Worm (Caenorhabditis elegans) whole organism, L1 larva: ENCODE data around the gene F33E11.2.

ENCODE experiments used
- C16A3.4 ChIP-seq: fragments of 150-350 bp; optimal IDR thresholded peaks from 2 replicates; lab custom pipeline; 2014; ENCODE audit warnings: missing biosample characterization, missing genetic modification characterization
- C34B4.2 ChIP-seq: sonication (generic microtip); optimal IDR thresholded peaks from 2 replicates; lab custom pipeline; 2017; ENCODE audit warnings: mild to moderate bottlenecking, missing genetic modification characterization, missing compliant biosample characterization
- F16B12.6 ChIP-seq: fragments of 150-350 bp; optimal IDR thresholded peaks from 2 replicates; lab custom pipeline; 2014; ENCODE audit warnings: missing biosample characterization, missing genetic modification characterization
- Y116A8C.19 ChIP-seq: sonication (generic microtip); optimal IDR thresholded peaks from 2 replicates; lab custom pipeline; 2016; ENCODE audit warnings: missing compliant biosample characterization, missing genetic modification characterization, borderline replicate concordance
- aly-2 ChIP-seq: fragments of 150-350 bp; optimal IDR thresholded peaks from 2 replicates; lab custom pipeline; 2014; ENCODE audit warnings: missing biosample characterization, missing genetic modification characterization
- ama-1 ChIP-seq: fragments of 150-350 bp; optimal IDR thresholded peaks from 2 replicates; lab custom pipeline; 2014
- ceh-63 ChIP-seq: fragments of 200-800 bp; sonication (Bioruptor generic); optimal IDR thresholded peaks from 2 replicates; lab custom pipeline; 2018; ENCODE audit warnings: mild to moderate bottlenecking, missing genetic modification characterization, missing compliant biosample characterization
- dpl-1 ChIP-seq, 3 experiments: fragments of 150-350 bp in 2 of 3; sonication (generic microtip) in 1 of 3; optimal IDR thresholded peaks; 2 replicates each; lab custom pipeline; 2014 to 2017; ENCODE audit warnings: missing biosample characterization in 3 of 3, missing genetic modification characterization in 3 of 3, missing genetic modification reagents in 3 of 3
- efl-1 ChIP-seq, 4 experiments: fragments of 150-350 bp; optimal IDR thresholded peaks in 3 of 4; peaks in 1 of 4; 1 replicate in 1 of 4; 2 replicates in 3 of 4; lab custom pipeline; 2014; ENCODE audit warnings: missing biosample characterization in 2 of 4, missing genetic modification characterization in 2 of 4, missing genetic modification reagents in 2 of 4
- ets-5 ChIP-seq: fragments of 200-800 bp; sonication (Bioruptor generic); IDR thresholded peaks from 2 replicates; pipeline ENCODE4 v1.3.6; 2022; ENCODE audit warnings: missing genetic modification characterization, missing compliant biosample characterization
- fkh-4 ChIP-seq: sonication (generic microtip); optimal IDR thresholded peaks from 2 replicates; lab custom pipeline; 2016; ENCODE audit warnings: missing compliant biosample characterization, missing genetic modification characterization, borderline replicate concordance
- fkh-8 ChIP-seq: sonication (generic microtip); optimal IDR thresholded peaks from 2 replicates; lab custom pipeline; 2016; ENCODE audit warnings: mild to moderate bottlenecking, missing genetic modification characterization, missing compliant biosample characterization
- fos-1 ChIP-seq: fragments of 150-350 bp; optimal IDR thresholded peaks from 2 replicates; lab custom pipeline; 2014; ENCODE audit warnings: missing biosample characterization, missing genetic modification characterization
- hlh-4 ChIP-seq: sonication (generic microtip); optimal IDR thresholded peaks from 2 replicates; lab custom pipeline; 2016; ENCODE audit warnings: mild to moderate bottlenecking, missing genetic modification characterization, missing compliant biosample characterization
- lin-15B ChIP-seq: fragments of 150-350 bp; sonication (generic microtip); optimal IDR thresholded peaks from 3 replicates; lab custom pipeline; 2014; ENCODE audit warnings: missing biosample characterization, missing genetic modification characterization
- lir-3 ChIP-seq: sonication (generic microtip); optimal IDR thresholded peaks from 2 replicates; lab custom pipeline; 2016; ENCODE audit warnings: mild to moderate bottlenecking, missing genetic modification characterization, moderate library complexity, missing compliant biosample characterization; ENCODE audit not compliant: poor library complexity
- mab-9 ChIP-seq: fragments of 200-800 bp; sonication (Bioruptor generic); IDR thresholded peaks from 2 replicates; pipeline ENCODE4 v1.3.6; 2022; ENCODE audit warnings: missing genetic modification reagents, missing genetic modification characterization, missing compliant biosample characterization
- mef-2 ChIP-seq: fragments of 150-350 bp; optimal IDR thresholded peaks from 2 replicates; lab custom pipeline; 2014; ENCODE audit warnings: missing biosample characterization, missing genetic modification characterization
- nhr-11 ChIP-seq: fragments of 150-350 bp; optimal IDR thresholded peaks from 2 replicates; lab custom pipeline; 2014; ENCODE audit warnings: missing biosample characterization, missing genetic modification characterization
- nhr-12 ChIP-seq: sonication (generic microtip); optimal IDR thresholded peaks from 2 replicates; lab custom pipeline; 2017; ENCODE audit warnings: missing biosample characterization, missing genetic modification characterization
- nhr-20 ChIP-seq: sonication (generic microtip); optimal IDR thresholded peaks from 2 replicates; lab custom pipeline; 2016; ENCODE audit warnings: mild to moderate bottlenecking, missing genetic modification characterization, missing compliant biosample characterization
- nhr-47 ChIP-seq: sonication (generic microtip); optimal IDR thresholded peaks from 2 replicates; lab custom pipeline; 2016; ENCODE audit warnings: mild to moderate bottlenecking, missing genetic modification characterization, moderate library complexity, missing compliant biosample characterization
- nhr-71 ChIP-seq: sonication (generic microtip); optimal IDR thresholded peaks from 2 replicates; lab custom pipeline; 2016; ENCODE audit warnings: mild to moderate bottlenecking, missing genetic modification characterization, moderate library complexity, missing compliant biosample characterization
- nhr-77 ChIP-seq: fragments of 150-350 bp; optimal IDR thresholded peaks from 2 replicates; lab custom pipeline; 2014; ENCODE audit warnings: missing biosample characterization, missing genetic modification characterization
- pag-3 ChIP-seq: sonication (generic microtip); optimal IDR thresholded peaks from 2 replicates; lab custom pipeline; 2017; ENCODE audit warnings: missing genetic modification characterization, mild to moderate bottlenecking, missing compliant biosample characterization, antibody characterized with exemption, borderline replicate concordance; ENCODE audit not compliant: insufficient read depth
- pax-3 ChIP-seq: fragments of 200-800 bp; sonication (Bioruptor generic); optimal IDR thresholded peaks from 2 replicates; lab custom pipeline; 2018; ENCODE audit warnings: mild to moderate bottlenecking, missing genetic modification characterization, moderate library complexity, missing compliant biosample characterization
- pqm-1 ChIP-seq: sonication (generic microtip); optimal IDR thresholded peaks from 3 replicates; lab custom pipeline; 2017; ENCODE audit warnings: missing biosample characterization, missing genetic modification characterization
- skn-1 ChIP-seq: fragments of 150-350 bp; optimal IDR thresholded peaks from 2 replicates; lab custom pipeline; 2014; ENCODE audit warnings: missing biosample characterization, missing genetic modification characterization
- sox-4 ChIP-seq: sonication (generic microtip); optimal IDR thresholded peaks from 2 replicates; lab custom pipeline; 2016; ENCODE audit warnings: missing genetic modification characterization, missing compliant biosample characterization
- sptf-1 ChIP-seq: fragments of 150-350 bp; optimal IDR thresholded peaks from 2 replicates; lab custom pipeline; 2014; ENCODE audit warnings: missing biosample characterization, missing genetic modification characterization
- sup-37 ChIP-seq: fragments of 200-800 bp; sonication (Bioruptor generic); optimal IDR thresholded peaks from 2 replicates; lab custom pipeline; 2018; ENCODE audit warnings: mild to moderate bottlenecking, missing genetic modification characterization, missing compliant biosample characterization
- swsn-7 ChIP-seq: sonication (generic microtip); optimal IDR thresholded peaks from 2 replicates; lab custom pipeline; 2016; ENCODE audit warnings: missing genetic modification characterization, missing compliant biosample characterization
- tbx-2 ChIP-seq: sonication (generic microtip); optimal IDR thresholded peaks from 2 replicates; lab custom pipeline; 2016; ENCODE audit warnings: missing genetic modification characterization, missing compliant biosample characterization
- unc-30 ChIP-seq: sonication (generic microtip); optimal IDR thresholded peaks from 2 replicates; lab custom pipeline; 2017; ENCODE audit warnings: missing biosample characterization, missing genetic modification characterization
- vab-15 ChIP-seq: sonication (generic microtip); optimal IDR thresholded peaks from 2 replicates; lab custom pipeline; 2017; ENCODE audit warnings: missing genotype, mild to moderate bottlenecking, missing genetic modification characterization, missing compliant biosample characterization
- xbp-1 ChIP-seq: sonication (generic microtip); optimal IDR thresholded peaks from 2 replicates; lab custom pipeline; 2016; ENCODE audit warnings: missing genetic modification characterization, missing compliant biosample characterization
- zag-1 ChIP-seq: fragments of 150-350 bp; optimal IDR thresholded peaks from 2 replicates; lab custom pipeline; 2014; ENCODE audit warnings: missing biosample characterization, missing genetic modification characterization

The F33E11.2 gene

DNA sequence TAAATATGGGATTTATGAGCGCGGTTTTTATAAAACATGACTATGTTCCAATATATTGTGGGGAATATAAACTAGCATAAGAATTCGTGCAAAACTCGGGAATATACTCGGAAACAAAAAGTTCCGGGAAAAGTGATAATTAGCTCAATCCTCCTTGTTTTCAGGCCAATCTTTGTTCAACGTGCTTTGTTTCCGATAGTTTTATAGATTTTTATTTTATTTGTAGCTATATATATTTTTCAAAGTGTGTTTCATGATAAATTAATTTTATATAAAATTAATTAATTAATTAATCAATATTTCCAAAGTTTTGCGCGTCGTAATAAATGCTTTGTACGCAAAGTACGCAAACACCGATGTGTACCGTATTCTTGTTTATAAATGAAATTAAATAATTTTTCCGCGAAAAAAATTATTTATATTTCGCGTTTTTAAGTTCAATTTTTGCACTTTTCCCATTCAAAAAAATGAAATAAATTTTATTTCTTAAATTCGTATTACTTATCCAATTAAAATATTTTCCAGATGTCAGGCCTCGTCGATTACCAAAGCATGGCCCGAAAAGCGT is at the start of gene F33E11.2:
F33E11.2 (plus strand) TSS at position 524 of the 568 bp plus-strand sequence.
- no peak for TF ChIP-seq dpl-1 (GFP tag; optimal IDR thresholded peaks at IDR 0.05; lab: Kevin White, UChicago)
- no peak for TF ChIP-seq nhr-11 (tag; lab: Kevin White, UChicago)
- TF ChIP-seq nhr-20 (tag; lab: Kevin White, UChicago) = no peak
- no peak for TF ChIP-seq mab-9 (GFP tag; lab: Robert Waterston, UW)
- TF ChIP-seq ama-1 (lab: Kevin White, UChicago) = no peak
- TF ChIP-seq nhr-77 = no peak
- TF ChIP-seq nhr-71 (tag; lab: Kevin White, UChicago) = no peak
- no peak for TF ChIP-seq aly-2 (tag; lab: Kevin White, UChicago)
- TF ChIP-seq sup-37 = no peak
- no peak for TF ChIP-seq pqm-1 (tag; lab: Kevin White, UChicago)
- no peak for TF ChIP-seq unc-30
- no peak for TF ChIP-seq zag-1 (tag; lab: Kevin White, UChicago)
- no peak for TF ChIP-seq tbx-2 (tag; lab: Kevin White, UChicago)

DNA sequence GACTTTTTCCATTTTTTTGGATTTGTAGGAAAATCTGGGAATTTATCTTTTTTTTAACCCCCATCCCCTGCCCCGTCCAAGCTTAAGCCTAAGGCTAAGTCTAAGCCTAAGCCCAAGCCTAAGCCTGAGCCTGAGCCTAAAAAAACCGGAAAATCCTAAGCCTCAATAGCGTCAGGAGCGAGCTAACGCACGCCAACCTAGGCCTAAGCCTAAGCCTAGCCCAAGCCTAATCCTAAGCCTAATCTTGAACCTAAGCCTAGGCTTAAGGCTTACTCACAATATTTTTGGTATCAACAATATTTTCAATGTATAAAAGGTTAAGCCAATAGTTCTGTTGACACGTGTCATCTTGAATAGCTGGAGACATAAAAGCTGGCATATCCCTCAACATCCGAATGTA is 49.1 kb upstream of the F33E11.2 start:
- TF ChIP-seq sptf-1 (tag; lab: Kevin White, UChicago) (no peak), hlh-4 (no peak), xbp-1 (tag; lab: Kevin White, UChicago) (no peak), C34B4.2 (tag; lab: Kevin White, UChicago) (no peak), aly-2 (tag; lab: Kevin White, UChicago) (no peak), pqm-1 (tag; lab: Kevin White, UChicago) (no peak), fkh-4 (no peak), ets-5 (no peak), pax-3 (tag; lab: Kevin White, UChicago) (no peak), swsn-7 (tag; lab: Kevin White, UChicago) (no peak), skn-1 (no peak), fos-1 (no peak), Y116A8C.19 (tag; lab: Kevin White, UChicago) (no peak), ceh-63 (GFP tag; lab: Kevin White, UChicago) (no peak), nhr-12 (tag; lab: Kevin White, UChicago) (no peak), ama-1 (lab: Kevin White, UChicago) (no peak), F16B12.6 (tag; lab: Kevin White, UChicago) (no peak), nhr-47 (no peak), C16A3.4 (no peak), lir-3 (tag; lab: Kevin White, UChicago) (no peak)

ce11 chrV:251652-252051 is 46.1 kb upstream of the F33E11.2 start, which contains the start of gene oac-39:
Gene oac-39 (minus strand): TSS chrV:251752.
- TF ChIP-seq zag-1 (tag; lab: Kevin White, UChicago) (no peak), fkh-8 (tag; lab: Kevin White, UChicago) (no peak), sox-4 (no peak), lin-15B (tag; lab: Kevin White, UChicago) (no peak), pag-3 (tag; lab: Kevin White, UChicago) (no peak), vab-15 (tag; lab: Kevin White, UChicago) (no peak)

ce11 chrV:254591-254990 is 43.2 kb upstream of the F33E11.2 start, which contains the start of gene str-121:
Gene str-121 (minus strand): TSS chrV:254691.
- TF ChIP-seq efl-1 (optimal IDR thresholded peaks at IDR 0.05; lab: Kevin White, UChicago) (no peak), efl-1 (GFP tag; optimal IDR thresholded peaks at IDR 0.05 in 1 of 2; lab: Kevin White, UChicago) (peak in 1 of 2 experiments; percentile 54), mef-2 (tag; lab: Kevin White, UChicago) (no peak)
- TF ChIP-seq, all 84 proteins: peak for 1
